Fruit fly (Drosophila melanogaster): ENCODE data around the gene CG34434.

dm6 chrX:5596554-5596953 lies 19.6 kb downstream of the CG34434 start:
- no peak for TF ChIP-seq CG8478 (optimal IDR thresholded peaks at IDR 0.05)
- no peak for TF ChIP-seq CTCF (optimal IDR thresholded peaks at IDR 0.05)
